Worm (Caenorhabditis elegans): Measurements from ENCODE around the gene F47G9.6.

F47G9.6 gene

DNA sequence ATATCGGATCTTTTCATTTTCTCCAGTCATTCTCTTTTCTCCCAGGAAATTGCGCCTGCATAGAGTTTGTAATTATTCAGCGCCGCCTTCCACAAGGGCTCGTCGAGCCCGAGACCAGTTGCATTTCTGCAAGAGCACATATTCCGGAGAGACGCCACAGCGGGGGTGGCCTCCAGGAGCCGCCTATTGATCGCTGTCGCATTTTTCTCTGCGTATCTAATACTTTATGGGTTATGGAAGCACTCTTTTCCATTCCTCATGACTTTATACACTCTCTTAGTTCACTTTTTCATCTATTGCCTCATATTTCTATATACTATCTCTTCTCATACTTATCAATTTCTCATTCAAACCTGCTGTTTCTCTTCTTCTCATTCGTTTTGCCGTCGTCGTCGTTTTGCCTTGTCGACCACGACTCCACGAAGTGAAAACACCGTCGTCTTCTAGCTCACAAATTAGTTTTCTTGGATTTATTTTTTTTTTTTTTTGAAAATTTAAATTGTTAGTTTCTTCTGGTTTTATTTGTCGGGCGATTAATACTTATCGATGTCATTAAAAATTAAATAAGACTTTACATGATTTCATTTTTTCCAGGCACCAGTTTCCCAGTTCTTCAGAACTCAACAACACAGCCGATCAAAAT, 46.1 kb downstream of the F47G9.6 start, which contains the start of gene cnb-1 (continued):
- no peak for TF ChIP-seq pha-4 (tag; optimal IDR thresholded peaks at IDR 0.05)
- TF ChIP-seq sdc-2 (tag; optimal IDR thresholded peaks at IDR 0.05) = peak; percentile 13
- peak; percentile 85 for TF ChIP-seq ceh-31 (tag; optimal IDR thresholded peaks at IDR 0.05)
- no peak for TF ChIP-seq K02D7.2 (tag; optimal IDR thresholded peaks at IDR 0.05)
- TF ChIP-seq hlh-13 (GFP tag; optimal IDR thresholded peaks at IDR 0.05) = no peak
- TF ChIP-seq syd-9 (tag; optimal IDR thresholded peaks at IDR 0.05) = peak; percentile 33
- TF ChIP-seq hlh-30 (tag; optimal IDR thresholded peaks at IDR 0.05; ENCODE audit: insufficient read depth) = peak; percentile 54
- TF ChIP-seq ttx-3 (tag; optimal IDR thresholded peaks at IDR 0.05) = no peak
- TF ChIP-seq unc-86 (tag; optimal IDR thresholded peaks at IDR 0.05) = peak; percentile 20
- TF ChIP-seq pha-2 (tag; optimal IDR thresholded peaks at IDR 0.05) = no peak
- TF ChIP-seq lin-11 (tag; optimal IDR thresholded peaks at IDR 0.05) = no peak
- TF ChIP-seq pax-1 (tag; optimal IDR thresholded peaks at IDR 0.05) = no peak
- TF ChIP-seq C08G9.2 (tag; optimal IDR thresholded peaks at IDR 0.05) = peak; percentile 32
- no peak for TF ChIP-seq K09A11.1 (tag; optimal IDR thresholded peaks at IDR 0.05; ENCODE audit: insufficient read depth)
- TF ChIP-seq ceh-48 (tag; optimal IDR thresholded peaks at IDR 0.05) = peak; percentile 86
- TF ChIP-seq fkh-6 (tag; optimal IDR thresholded peaks at IDR 0.05) = no peak
- TF ChIP-seq odd-2 (tag; optimal IDR thresholded peaks at IDR 0.05) = no peak
- no peak for TF ChIP-seq T23F11.4 (GFP tag; optimal IDR thresholded peaks at IDR 0.05)
- peak; percentile 76 for TF ChIP-seq ceh-18 (tag; optimal IDR thresholded peaks at IDR 0.05)
- peak; percentile 29 for TF ChIP-seq hlh-6 (tag; optimal IDR thresholded peaks at IDR 0.05)
- TF ChIP-seq elt-4 (tag; optimal IDR thresholded peaks at IDR 0.05) = no peak
- TF ChIP-seq ztf-16 (tag; optimal IDR thresholded peaks at IDR 0.05) = no peak
- TF ChIP-seq che-1 (tag; optimal IDR thresholded peaks at IDR 0.05) = no peak
- TF ChIP-seq lim-6 (tag; optimal IDR thresholded peaks at IDR 0.05) = peak; percentile 16
- TF ChIP-seq sox-2 (GFP tag; IDR thresholded peaks at IDR 0.05) = no peak
- TF ChIP-seq tbx-7 (tag; optimal IDR thresholded peaks at IDR 0.05) = no peak
- no peak for TF ChIP-seq unc-3 (GFP tag; conservative IDR thresholded peaks at IDR 0.05)
- TF ChIP-seq unc-3 (tag; optimal IDR thresholded peaks at IDR 0.05) = no peak
- TF ChIP-seq fkh-10 (GFP tag; optimal IDR thresholded peaks at IDR 0.05) = no peak
- TF ChIP-seq pag-3 (tag; optimal IDR thresholded peaks at IDR 0.05; ENCODE audit: borderline replicate concordance) = no peak
- TF ChIP-seq unc-55 (GFP tag; optimal IDR thresholded peaks at IDR 0.05) = peak; percentile 82
- no peak for TF ChIP-seq ceh-24 (tag; optimal IDR thresholded peaks at IDR 0.05)
- TF ChIP-seq pros-1 (tag; optimal IDR thresholded peaks at IDR 0.05) = no peak
- TF ChIP-seq elt-2 (tag; optimal IDR thresholded peaks at IDR 0.05) = no peak
- no peak for TF ChIP-seq C38D4.7 (GFP tag; optimal IDR thresholded peaks at IDR 0.05)
- TF ChIP-seq ceh-14 (tag; optimal IDR thresholded peaks at IDR 0.05) = peak; percentile 84
- peak; percentile 62 for TF ChIP-seq hlh-8 (tag; optimal IDR thresholded peaks at IDR 0.05)
- TF ChIP-seq nhr-232 (tag; optimal IDR thresholded peaks at IDR 0.05) = no peak
- TF ChIP-seq ama-1 (optimal IDR thresholded peaks at IDR 0.05) = no peak
- TF ChIP-seq ceh-19 (GFP tag; optimal IDR thresholded peaks at IDR 0.05) = no peak
- no peak for TF ChIP-seq ceh-22 (tag; optimal IDR thresholded peaks at IDR 0.05)
- TF ChIP-seq nhr-11 (tag; optimal IDR thresholded peaks at IDR 0.05) = no peak
- TF ChIP-seq dmd-4 (tag; optimal IDR thresholded peaks at IDR 0.05; ENCODE audit: borderline replicate concordance) = no peak

- TF ChIP-seq pag-3 (tag; optimal IDR thresholded peaks at IDR 0.05; ENCODE audit: borderline replicate concordance) = no peak
- TF ChIP-seq fax-1 (tag; optimal IDR thresholded peaks at IDR 0.05) = no peak
- TF ChIP-seq ztf-16 (tag; optimal IDR thresholded peaks at IDR 0.05) = no peak
- TF ChIP-seq unc-42 (tag; optimal IDR thresholded peaks at IDR 0.05) = peak; percentile 52
- no peak for TF ChIP-seq F13H6.1 (tag; optimal IDR thresholded peaks at IDR 0.05)
These were observed 50.1 kb downstream of the F47G9.6 start for ce11 chrV:11379341-11379740.

Measured in whole organism, late embryonic.